Worm (Caenorhabditis elegans) whole organism, mixed stage, embryonic: Measurements from ENCODE around the gene nkat-1.

ENCODE experiments used
- M03D4.4 ChIP-seq: sonication (generic microtip); optimal IDR thresholded peaks from 2 replicates; lab custom pipeline; 2017; ENCODE audit warnings: mild to moderate bottlenecking, missing genetic modification characterization, missing compliant biosample characterization
- bed-3 ChIP-seq: fragments of 200-800 bp; sonication (Bioruptor generic); optimal IDR thresholded peaks from 3 replicates; lab custom pipeline; 2018; ENCODE audit warnings: mild to moderate bottlenecking, missing genetic modification characterization, moderate library complexity, missing compliant biosample characterization
- ceh-43 ChIP-seq: fragments of 200-800 bp; sonication (Bioruptor generic); optimal IDR thresholded peaks from 2 replicates; lab custom pipeline; 2018; ENCODE audit warnings: mild to moderate bottlenecking, missing genetic modification characterization, moderate library complexity, missing compliant biosample characterization
- ceh-83 ChIP-seq: fragments of 200-800 bp; sonication (Bioruptor generic); optimal IDR thresholded peaks from 2 replicates; lab custom pipeline; 2018; ENCODE audit warnings: mild to moderate bottlenecking, missing genetic modification characterization, missing compliant biosample characterization
- cnd-1 ChIP-seq: fragments of 200-800 bp; sonication (Bioruptor generic); optimal IDR thresholded peaks from 2 replicates; lab custom pipeline; 2018; ENCODE audit warnings: mild to moderate bottlenecking, missing genetic modification characterization, missing compliant biosample characterization
- drap-1 ChIP-seq: fragments of 200-800 bp; sonication (Bioruptor generic); optimal IDR thresholded peaks from 3 replicates; lab custom pipeline; 2018; ENCODE audit warnings: mild to moderate bottlenecking, missing genetic modification characterization, missing compliant biosample characterization
- elt-1 ChIP-seq: sonication (generic microtip); optimal IDR thresholded peaks from 2 replicates; lab custom pipeline; 2017; ENCODE audit warnings: missing genetic modification characterization, mild to moderate bottlenecking, missing compliant biosample characterization, antibody characterized with exemption, moderate library complexity, borderline replicate concordance; ENCODE audit not compliant: insufficient read depth
- ham-2 ChIP-seq: fragments of 200-800 bp; sonication (Bioruptor generic); optimal IDR thresholded peaks from 2 replicates; lab custom pipeline; 2018; ENCODE audit warnings: mild to moderate bottlenecking, missing genetic modification characterization, missing compliant biosample characterization
- lin-13 ChIP-seq: fragments of 150-350 bp; optimal IDR thresholded peaks from 2 replicates; lab custom pipeline; 2014; ENCODE audit warnings: missing biosample characterization, missing genetic modification characterization
- lin-32 ChIP-seq: fragments of 200-800 bp; sonication (Bioruptor generic); optimal IDR thresholded peaks from 2 replicates; lab custom pipeline; 2018; ENCODE audit warnings: mild to moderate bottlenecking, missing genetic modification characterization, missing compliant biosample characterization
- lsy-2 ChIP-seq: fragments of 150-350 bp; optimal IDR thresholded peaks from 2 replicates; lab custom pipeline; 2014; ENCODE audit warnings: missing biosample characterization, missing genetic modification characterization
- mab-5 ChIP-seq: fragments of 150-350 bp; optimal IDR thresholded peaks from 2 replicates; lab custom pipeline; 2014; ENCODE audit warnings: missing biosample characterization, missing genetic modification characterization
- mep-1 ChIP-seq: fragments of 150-350 bp; optimal IDR thresholded peaks from 2 replicates; lab custom pipeline; 2017; ENCODE audit warnings: missing biosample characterization, missing genetic modification reagents, missing genetic modification characterization, inconsistent platforms
- nhr-12 ChIP-seq: fragments of 150-350 bp; optimal IDR thresholded peaks from 2 replicates; lab custom pipeline; 2014; ENCODE audit warnings: missing biosample characterization, missing genetic modification characterization
- nhr-2 ChIP-seq: fragments of 150-350 bp; optimal IDR thresholded peaks from 2 replicates; lab custom pipeline; 2014; ENCODE audit warnings: missing biosample characterization, missing genetic modification characterization
- nhr-237 ChIP-seq: fragments of 150-350 bp; optimal IDR thresholded peaks from 2 replicates; lab custom pipeline; 2014; ENCODE audit warnings: missing biosample characterization, missing genetic modification characterization
- nhr-28 ChIP-seq: fragments of 150-350 bp; optimal IDR thresholded peaks from 2 replicates; lab custom pipeline; 2014; ENCODE audit warnings: missing biosample characterization, missing genetic modification characterization
- nhr-76 ChIP-seq: sonication (generic microtip); optimal IDR thresholded peaks from 2 replicates; lab custom pipeline; 2017; ENCODE audit warnings: missing biosample characterization, missing genetic modification characterization
- pha-4 ChIP-seq: fragments of 150-350 bp; optimal IDR thresholded peaks from 2 replicates; lab custom pipeline; 2018; ENCODE audit warnings: missing biosample characterization, missing genetic modification reagents, missing genetic modification characterization
- sem-2 ChIP-seq: fragments of 200-800 bp; sonication (Bioruptor generic); optimal IDR thresholded peaks from 2 replicates; lab custom pipeline; 2018; ENCODE audit warnings: mild to moderate bottlenecking, missing genetic modification characterization, missing compliant biosample characterization
- tbx-8 ChIP-seq: fragments of 200-800 bp; sonication (Bioruptor generic); optimal IDR thresholded peaks from 2 replicates; lab custom pipeline; 2018; ENCODE audit warnings: mild to moderate bottlenecking, missing genetic modification characterization, moderate library complexity, missing compliant biosample characterization
- unc-39 ChIP-seq: fragments of 150-350 bp; optimal IDR thresholded peaks from 2 replicates; lab custom pipeline; 2014; ENCODE audit warnings: missing biosample characterization, missing genetic modification characterization
- unc-62 ChIP-seq: fragments of 150-350 bp; optimal IDR thresholded peaks from 2 replicates; lab custom pipeline; 2014; ENCODE audit warnings: missing biosample characterization, missing genetic modification reagents, missing genetic modification characterization
- ztf-11 ChIP-seq: fragments of 150-350 bp; optimal IDR thresholded peaks from 2 replicates; lab custom pipeline; 2014; ENCODE audit warnings: missing biosample characterization, missing genetic modification characterization

Gene nkat-1

ce11 chrX:14098618-14099118 lies 41.3 kb downstream of the nkat-1 start, which contains the start of gene F16B12.4:
Gene F16B12.4, minus strand, starts transcription at chrX:14098668.
- TF ChIP-seq pha-4 (peak; percentile 14), elt-1 (tag; lab: Kevin White, UChicago) (no peak), lin-32 (GFP tag; lab: Kevin White, UChicago) (no peak), tbx-8 (GFP tag; lab: Kevin White, UChicago) (no peak), nhr-28 (no peak), nhr-12 (tag; lab: Kevin White, UChicago) (no peak), ham-2 (no peak)

DNA sequence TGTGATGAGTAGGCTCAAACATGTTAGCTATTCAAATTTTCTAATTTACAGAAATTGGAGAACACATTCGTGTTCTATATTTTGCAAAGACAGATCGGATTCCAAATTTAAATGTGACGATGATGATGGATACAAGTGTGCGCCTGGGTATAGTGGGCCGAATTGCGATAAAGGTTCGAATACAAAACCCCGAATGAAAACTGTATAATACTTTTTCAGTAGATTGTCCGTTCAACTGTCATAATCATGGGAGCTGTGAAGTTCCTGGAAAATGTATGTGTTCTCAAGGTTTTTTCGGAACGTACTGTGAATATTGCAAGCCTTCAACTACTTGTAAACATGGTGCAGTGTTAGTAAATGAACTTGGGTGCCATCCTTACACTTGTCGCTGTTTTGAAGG lies 49.0 kb downstream of the nkat-1 start:
- no peak for TF ChIP-seq drap-1 (GFP tag; lab: Kevin White, UChicago)
- no peak for TF ChIP-seq nhr-2
- TF ChIP-seq elt-1 (tag; lab: Kevin White, UChicago): no peak
- no peak for TF ChIP-seq mep-1 (tag; lab: Kevin White, UChicago)
- TF ChIP-seq nhr-237 (tag; lab: Kevin White, UChicago): no peak
- TF ChIP-seq lin-13 (tag; lab: Kevin White, UChicago): no peak
- TF ChIP-seq ztf-11: no peak
- TF ChIP-seq pha-4: no peak
- TF ChIP-seq cnd-1 (tag; lab: Kevin White, UChicago): no peak
- TF ChIP-seq unc-62 (GFP tag; lab: Kevin White, UChicago): no peak
- TF ChIP-seq ceh-83 (GFP tag; lab: Kevin White, UChicago): no peak

DNA sequence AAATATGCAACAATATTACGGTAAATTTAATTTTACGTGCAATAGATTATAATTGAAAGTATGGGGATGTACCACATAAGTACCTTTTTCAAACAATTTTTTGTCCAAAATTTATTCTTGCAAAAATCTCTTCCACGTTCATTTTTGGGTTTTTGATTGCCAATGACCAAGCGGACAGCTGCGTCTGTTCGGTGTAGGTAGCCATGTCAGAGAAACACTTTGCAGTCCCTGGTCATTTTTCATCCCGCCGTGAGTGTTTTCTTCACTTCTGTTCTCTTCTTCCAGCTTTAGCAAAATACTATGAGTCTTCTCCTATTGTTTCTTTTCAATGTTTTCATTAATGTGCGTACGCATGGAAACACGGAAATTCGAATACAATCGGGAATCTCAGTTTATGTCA lies 49.9 kb downstream of the nkat-1 start, which contains the start of gene dsl-4:
Gene dsl-4 (plus strand): TSS at position 301 of the 400 bp plus-strand sequence.
- no peak for TF ChIP-seq lin-32 (GFP tag; lab: Kevin White, UChicago)
- no peak for TF ChIP-seq sem-2 (GFP tag; lab: Kevin White, UChicago)
- no peak for TF ChIP-seq lsy-2
- no peak for TF ChIP-seq ceh-43 (GFP tag; lab: Kevin White, UChicago)
- TF ChIP-seq nhr-76 (tag; lab: Kevin White, UChicago): no peak
- TF ChIP-seq unc-39 (tag; lab: Kevin White, UChicago): no peak
- no peak for TF ChIP-seq drap-1 (GFP tag; lab: Kevin White, UChicago)
- TF ChIP-seq nhr-2: no peak
- TF ChIP-seq bed-3: no peak
- TF ChIP-seq tbx-8 (GFP tag; lab: Kevin White, UChicago): no peak
- TF ChIP-seq mab-5 (tag; lab: Kevin White, UChicago): no peak
- TF ChIP-seq M03D4.4: no peak
- no peak for TF ChIP-seq pha-4
